Worm (Caenorhabditis elegans) whole organism, L3 larva: Measurements from ENCODE around the gene F40G9.5.

ENCODE experiments used
- aly-2 ChIP-seq: fragments of 150-350 bp; optimal IDR thresholded peaks from 2 replicates; lab custom pipeline; 2014; ENCODE audit warnings: missing biosample characterization, missing genetic modification characterization
- ama-1 ChIP-seq: fragments of 150-350 bp; optimal IDR thresholded peaks from 2 replicates; lab custom pipeline; 2018
- ceh-16 ChIP-seq: sonication (generic microtip); optimal IDR thresholded peaks from 2 replicates; lab custom pipeline; 2017; ENCODE audit warnings: missing biosample characterization, missing genetic modification characterization
- ceh-9 ChIP-seq: sonication (generic microtip); optimal IDR thresholded peaks from 2 replicates; lab custom pipeline; 2018; ENCODE audit warnings: missing biosample characterization, missing genetic modification characterization
- egl-27 ChIP-seq: sonication (generic microtip); optimal IDR thresholded peaks from 4 replicates; lab custom pipeline; 2017; ENCODE audit warnings: missing biosample characterization, missing genetic modification reagents, missing genetic modification characterization
- egl-5 ChIP-seq: fragments of 150-350 bp; optimal IDR thresholded peaks from 2 replicates; lab custom pipeline; 2017; ENCODE audit warnings: missing biosample characterization, missing genetic modification reagents, missing genetic modification characterization, inconsistent platforms
- fkh-10 ChIP-seq: sonication (generic microtip); optimal IDR thresholded peaks from 2 replicates; lab custom pipeline; 2017; ENCODE audit warnings: missing biosample characterization, missing genetic modification reagents, missing genetic modification characterization
- lin-39 ChIP-seq: fragments of 150-350 bp; optimal IDR thresholded peaks from 2 replicates; lab custom pipeline; 2018; ENCODE audit warnings: missing biosample characterization, missing genetic modification reagents, missing genetic modification characterization
- mdl-1 ChIP-seq: fragments of 150-350 bp; optimal IDR thresholded peaks from 2 replicates; lab custom pipeline; 2014; ENCODE audit warnings: missing biosample characterization, missing genetic modification characterization
- nhr-23 ChIP-seq: fragments of 150-350 bp; optimal IDR thresholded peaks from 2 replicates; lab custom pipeline; 2014; ENCODE audit warnings: missing biosample characterization, missing genetic modification reagents, missing genetic modification characterization
- nhr-28 ChIP-seq: fragments of 150-350 bp; optimal IDR thresholded peaks from 2 replicates; lab custom pipeline; 2014; ENCODE audit warnings: missing biosample characterization, missing genetic modification characterization
- nhr-76 ChIP-seq: fragments of 150-350 bp; sonication (generic microtip); optimal IDR thresholded peaks from 5 replicates; lab custom pipeline; 2014; ENCODE audit warnings: missing biosample characterization, missing genetic modification characterization
- nhr-77 ChIP-seq: fragments of 150-350 bp; optimal IDR thresholded peaks from 2 replicates; lab custom pipeline; 2014; ENCODE audit warnings: missing biosample characterization, missing genetic modification characterization
- unc-39 ChIP-seq: sonication (generic microtip); optimal IDR thresholded peaks from 4 replicates; lab custom pipeline; 2017; ENCODE audit warnings: missing biosample characterization, missing genetic modification characterization

ce11 chrIII:189280-189679 is 8.2 kb downstream of the F40G9.5 start:
- TF ChIP-seq mdl-1 (tag; lab: Kevin White, UChicago), result no peak
- TF ChIP-seq fkh-10, result no peak
- no peak for TF ChIP-seq lin-39 (tag; lab: Kevin White, UChicago)
- TF ChIP-seq nhr-23 (tag; lab: Kevin White, UChicago), result no peak
- no peak for TF ChIP-seq aly-2
- no peak for TF ChIP-seq nhr-77 (tag; lab: Kevin White, UChicago)
- TF ChIP-seq nhr-28, result no peak
- TF ChIP-seq ama-1, result no peak
- no peak for TF ChIP-seq ceh-16 (tag; lab: Kevin White, UChicago)
- TF ChIP-seq egl-5 (tag; lab: Kevin White, UChicago), result no peak
- no peak for TF ChIP-seq nhr-76 (tag; lab: Kevin White, UChicago)
- TF ChIP-seq unc-39 (tag; lab: Kevin White, UChicago), result no peak
- no peak for TF ChIP-seq ceh-9 (tag; lab: Kevin White, UChicago)
- TF ChIP-seq egl-27 (tag; lab: Kevin White, UChicago), result no peak
